Fruit fly (Drosophila melanogaster): ENCODE measurements around the gene CG14075.

The CG14075 gene

dm6 chr3L:19033154-19033811, 48.5 kb downstream of the CG14075 start (continued):
- TF ChIP-seq HLH3B (GFP tag; IDR thresholded peaks at IDR 0.05) (peak; percentile 64; the same call in 1 of the 2 replicates), esg (GFP tag; conservative IDR thresholded peaks at IDR 0.05) (peak; percentile 55), trem (tag; optimal IDR thresholded peaks at IDR 0.05) (peak; percentile 92), E2f2 (GFP tag; IDR thresholded peaks at IDR 0.05) (peak; percentile 53; the same call in 1 of the 2 replicates), CG43689 (GFP tag; IDR thresholded peaks at IDR 0.05) (0 out of 2 replicates have a peak, but pooled peaks have one; percentile 31), yki (optimal IDR thresholded peaks at IDR 0.05) (no peak)
